Worm (Caenorhabditis elegans) whole organism, L4 larva: Measurements from ENCODE around the gene Y7A5A.20.

Source experiments
- F26F4.8 ChIP-seq: fragments of 200-800 bp; sonication (Bioruptor generic); conservative IDR thresholded peaks from 2 replicates; pipeline ENCODE4 v1.3.6; 2022; ENCODE audit warnings: missing genetic modification characterization, missing compliant biosample characterization
- F44E2.7 ChIP-seq: fragments of 200-800 bp; sonication (Bioruptor generic); IDR thresholded peaks from 2 replicates; pipeline ENCODE4 v2.1.2; 2022; ENCODE audit warnings: missing genetic modification characterization, missing compliant biosample characterization
- R02D3.7 ChIP-seq: fragments of 150-350 bp; sonication (generic microtip); optimal IDR thresholded peaks from 3 replicates; lab custom pipeline; 2014; ENCODE audit warnings: missing biosample characterization, missing genetic modification characterization
- Y48G9A.11 ChIP-seq: fragments of 200-800 bp; sonication (Bioruptor generic); IDR thresholded peaks from 2 replicates; pipeline ENCODE4 v1.3.6; 2022; ENCODE audit warnings: missing genetic modification reagents, missing genetic modification characterization, missing compliant biosample characterization
- ZK337.2 ChIP-seq: fragments of 200-800 bp; sonication (Bioruptor generic); IDR thresholded peaks from 2 replicates; pipeline ENCODE4 v1.3.6; 2022; ENCODE audit warnings: missing genetic modification reagents, missing genetic modification characterization, missing compliant biosample characterization
- ceh-20 ChIP-seq: fragments of 200-800 bp; sonication (Bioruptor generic); IDR thresholded peaks from 2 replicates; pipeline ENCODE4 v1.3.6; 2022; ENCODE audit warnings: missing genetic modification reagents, missing genetic modification characterization, missing compliant biosample characterization
- ceh-32 ChIP-seq: sonication (generic microtip); optimal IDR thresholded peaks from 2 replicates; lab custom pipeline; 2016; ENCODE audit warnings: mild to moderate bottlenecking, missing genetic modification characterization, missing compliant biosample characterization; ENCODE audit not compliant: poor library complexity
- ceh-44 ChIP-seq: fragments of 200-800 bp; sonication (Bioruptor generic); IDR thresholded peaks from 2 replicates; pipeline ENCODE4 v1.3.6; 2022; ENCODE audit warnings: missing genetic modification reagents, missing genetic modification characterization, missing compliant biosample characterization
- ceh-82 ChIP-seq: sonication (generic microtip); optimal IDR thresholded peaks from 2 replicates; lab custom pipeline; 2017; ENCODE audit warnings: missing biosample characterization, missing genetic modification characterization
- ctbp-1 ChIP-seq: fragments of 200-800 bp; sonication (Bioruptor generic); IDR thresholded peaks from 2 replicates; pipeline ENCODE4 v1.3.6; 2022; ENCODE audit warnings: missing genetic modification reagents, missing genetic modification characterization, missing compliant biosample characterization
- daf-16 ChIP-seq, 3 experiments: sonication (generic microtip); optimal IDR thresholded peaks; 2 replicates each; lab custom pipeline; 2016 to 2017; ENCODE audit warnings: missing genetic modification characterization in 3 of 3, missing genetic modification reagents in 3 of 3, mild to moderate bottlenecking in 2 of 3, missing compliant biosample characterization in 2 of 3, missing biosample characterization in 1 of 3, moderate library complexity in 1 of 3
- daf-8 ChIP-seq: fragments of 200-800 bp; sonication (Bioruptor generic); IDR thresholded peaks from 2 replicates; pipeline ENCODE4 v1.3.6; 2022; ENCODE audit warnings: missing genetic modification characterization, missing compliant biosample characterization
- dmd-8 ChIP-seq: fragments of 200-800 bp; sonication (Bioruptor generic); IDR thresholded peaks from 2 replicates; pipeline ENCODE4 v1.3.6; 2022; ENCODE audit warnings: missing genetic modification characterization, missing compliant biosample characterization
- dmd-9 ChIP-seq: fragments of 200-800 bp; sonication (Bioruptor generic); IDR thresholded peaks from 2 replicates; pipeline ENCODE4 v1.3.6; 2022; ENCODE audit warnings: missing genetic modification reagents, missing genetic modification characterization, missing compliant biosample characterization
- dpl-1 ChIP-seq: fragments of 150-350 bp; optimal IDR thresholded peaks from 2 replicates; lab custom pipeline; 2014; ENCODE audit warnings: missing biosample characterization, missing genetic modification reagents, missing genetic modification characterization
- dve-1 ChIP-seq: sonication (generic microtip); optimal IDR thresholded peaks from 2 replicates; lab custom pipeline; 2017; ENCODE audit warnings: antibody characterized with exemption, mild to moderate bottlenecking, missing genetic modification characterization, missing compliant biosample characterization; ENCODE audit not compliant: insufficient read depth
- egl-27 ChIP-seq: sonication (generic microtip); optimal IDR thresholded peaks from 3 replicates; lab custom pipeline; 2017; ENCODE audit warnings: missing biosample characterization, missing genetic modification reagents, missing genetic modification characterization
- hlh-30 ChIP-seq: sonication (generic microtip); optimal IDR thresholded peaks from 2 replicates; lab custom pipeline; 2017; ENCODE audit warnings: antibody characterized with exemption, mild to moderate bottlenecking, missing genetic modification characterization, missing compliant biosample characterization; ENCODE audit not compliant: insufficient read depth
- lim-7 ChIP-seq: fragments of 200-800 bp; sonication (Bioruptor generic); IDR thresholded peaks from 2 replicates; pipeline ENCODE4 v1.3.6; 2022; ENCODE audit warnings: missing genetic modification characterization, missing compliant biosample characterization
- lin-13 ChIP-seq: fragments of 150-350 bp; optimal IDR thresholded peaks from 2 replicates; lab custom pipeline; 2014; ENCODE audit warnings: missing biosample characterization, missing genetic modification reagents, missing genetic modification characterization
- lin-15B ChIP-seq: fragments of 150-350 bp; sonication (generic microtip); optimal IDR thresholded peaks from 3 replicates; lab custom pipeline; 2014; ENCODE audit warnings: missing biosample characterization, missing genetic modification characterization
- lin-29 ChIP-seq: fragments of 200-800 bp; sonication (Bioruptor generic); IDR thresholded peaks from 2 replicates; pipeline ENCODE4 v1.3.6; 2022; ENCODE audit warnings: missing genetic modification reagents, missing genetic modification characterization, missing compliant biosample characterization
- lin-38 ChIP-seq: fragments of 200-800 bp; sonication (Bioruptor generic); IDR thresholded peaks from 2 replicates; pipeline ENCODE4 v1.3.6; 2022; ENCODE audit warnings: missing genetic modification reagents, missing genetic modification characterization, missing compliant biosample characterization
- lsy-2 ChIP-seq, 2 experiments: fragments of 150-350 bp in 1 of 2; sonication (generic microtip) in 1 of 2; optimal IDR thresholded peaks; 2 replicates each; lab custom pipeline; 2014 to 2017; ENCODE audit warnings: missing biosample characterization in 2 of 2, missing genetic modification characterization in 2 of 2
- mdl-1 ChIP-seq, 2 experiments: fragments of 150-350 bp in 1 of 2; sonication (generic microtip) in 1 of 2; optimal IDR thresholded peaks; 2 replicates each; lab custom pipeline; 2014 to 2017; ENCODE audit warnings: missing biosample characterization in 2 of 2, missing genetic modification characterization in 2 of 2
- mep-1 ChIP-seq: fragments of 150-350 bp; sonication (generic microtip); optimal IDR thresholded peaks from 3 replicates; lab custom pipeline; 2014; ENCODE audit warnings: missing biosample characterization, missing genetic modification characterization
- mxl-3 ChIP-seq: fragments of 200-800 bp; sonication (Bioruptor generic); optimal IDR thresholded peaks from 2 replicates; lab custom pipeline; 2018; ENCODE audit warnings: mild to moderate bottlenecking, missing genetic modification characterization, missing compliant biosample characterization
- nhr-102 ChIP-seq: sonication (generic microtip); optimal IDR thresholded peaks from 2 replicates; lab custom pipeline; 2016; ENCODE audit warnings: mild to moderate bottlenecking, missing genetic modification characterization, moderate library complexity, missing compliant biosample characterization
- nhr-11 ChIP-seq: fragments of 150-350 bp; optimal IDR thresholded peaks from 2 replicates; lab custom pipeline; 2014; ENCODE audit warnings: missing biosample characterization, missing genetic modification characterization
- nhr-237 ChIP-seq: sonication (generic microtip); optimal IDR thresholded peaks from 2 replicates; lab custom pipeline; 2017; ENCODE audit warnings: missing biosample characterization, missing genetic modification characterization
- nhr-28 ChIP-seq: fragments of 150-350 bp; optimal IDR thresholded peaks from 2 replicates; lab custom pipeline; 2014; ENCODE audit warnings: missing biosample characterization, missing genetic modification characterization
- nhr-42 ChIP-seq: fragments of 200-800 bp; sonication (Bioruptor generic); IDR thresholded peaks from 2 replicates; pipeline ENCODE4 v1.3.6; 2022; ENCODE audit warnings: missing genetic modification characterization, missing compliant biosample characterization
- nhr-48 ChIP-seq: sonication (generic microtip); optimal IDR thresholded peaks from 2 replicates; lab custom pipeline; 2016; ENCODE audit warnings: mild to moderate bottlenecking, missing genetic modification characterization, missing compliant biosample characterization
- nhr-6 ChIP-seq: fragments of 150-350 bp; optimal IDR thresholded peaks from 2 replicates; lab custom pipeline; 2014; ENCODE audit warnings: missing biosample characterization, missing genetic modification characterization
- nhr-76 ChIP-seq: fragments of 150-350 bp; optimal IDR thresholded peaks from 2 replicates; lab custom pipeline; 2014; ENCODE audit warnings: missing biosample characterization, missing genetic modification characterization
- pha-4 ChIP-seq, 2 experiments: fragments of 150-350 bp in 1 of 2; fragments of 200-800 bp in 1 of 2; sonication (Bioruptor generic) in 1 of 2; IDR thresholded peaks in 1 of 2; optimal IDR thresholded peaks in 1 of 2; 2 replicates each; pipeline versions ENCODE4 v1.3.6 to Lab custom; 2014 to 2022; ENCODE audit warnings: missing genetic modification characterization in 2 of 2, missing genetic modification reagents in 2 of 2, missing biosample characterization in 1 of 2, missing compliant biosample characterization in 1 of 2
- pqm-1 ChIP-seq: sonication (generic microtip); optimal IDR thresholded peaks from 2 replicates; lab custom pipeline; 2017; ENCODE audit warnings: missing biosample characterization, missing genetic modification characterization
- rbr-2 ChIP-seq: sonication (generic microtip); optimal IDR thresholded peaks from 2 replicates; lab custom pipeline; 2016; ENCODE audit warnings: missing genotype, missing genetic modification characterization, missing compliant biosample characterization
- saeg-2 ChIP-seq: fragments of 200-800 bp; sonication (Bioruptor generic); IDR thresholded peaks from 2 replicates; pipeline ENCODE4 v1.3.6; 2022; ENCODE audit warnings: missing genetic modification reagents, missing genetic modification characterization, missing compliant biosample characterization
- sdz-12 ChIP-seq: fragments of 200-800 bp; sonication (Bioruptor generic); optimal IDR thresholded peaks from 2 replicates; lab custom pipeline; 2018; ENCODE audit warnings: mild to moderate bottlenecking, missing genetic modification characterization, missing compliant biosample characterization
- set-16 ChIP-seq: fragments of 200-800 bp; sonication (Bioruptor generic); IDR thresholded peaks from 2 replicates; pipeline ENCODE4 v1.3.6; 2022; ENCODE audit warnings: missing genetic modification reagents, missing genetic modification characterization, missing compliant biosample characterization
- skn-1 ChIP-seq: fragments of 150-350 bp; optimal IDR thresholded peaks from 2 replicates; lab custom pipeline; 2014; ENCODE audit warnings: missing biosample characterization, missing genetic modification characterization
- snpc-4 ChIP-seq: fragments of 150-350 bp; optimal IDR thresholded peaks from 2 replicates; lab custom pipeline; 2014; ENCODE audit warnings: missing biosample characterization, missing genetic modification characterization
- spr-3 ChIP-seq: fragments of 200-800 bp; sonication (Bioruptor generic); optimal IDR thresholded peaks from 2 replicates; lab custom pipeline; 2018; ENCODE audit warnings: mild to moderate bottlenecking, missing genetic modification characterization, missing compliant biosample characterization
- tag-97 ChIP-seq: fragments of 200-800 bp; sonication (Bioruptor generic); IDR thresholded peaks from 2 replicates; pipeline ENCODE4 v1.3.6; 2022; ENCODE audit warnings: missing genetic modification characterization, missing compliant biosample characterization
- tra-1 ChIP-seq: fragments of 200-800 bp; sonication (Bioruptor generic); IDR thresholded peaks from 2 replicates; pipeline ENCODE4 v1.3.6; 2022; ENCODE audit warnings: missing genetic modification reagents, missing genetic modification characterization, missing compliant biosample characterization
- vab-7 ChIP-seq: fragments of 200-800 bp; sonication (Bioruptor generic); IDR thresholded peaks from 2 replicates; pipeline ENCODE4 v1.3.6; 2022; ENCODE audit warnings: missing genetic modification reagents, missing genetic modification characterization, missing compliant biosample characterization
- zag-1 ChIP-seq: fragments of 150-350 bp; optimal IDR thresholded peaks from 2 replicates; lab custom pipeline; 2014; ENCODE audit warnings: missing biosample characterization, missing genetic modification characterization
- zip-2 ChIP-seq: fragments of 150-350 bp; optimal IDR thresholded peaks from 2 replicates; lab custom pipeline; 2014; ENCODE audit warnings: missing biosample characterization, missing genetic modification characterization
- ztf-7 ChIP-seq: fragments of 150-350 bp; optimal IDR thresholded peaks from 2 replicates; lab custom pipeline; 2014; ENCODE audit warnings: missing biosample characterization, missing genetic modification characterization

Gene Y7A5A.20

ce11 chrX:15865868-15866555 is 37.9 kb downstream of the Y7A5A.20 start, which contains the start of the genes csb-1 and F53H4.4:
Gene csb-1 (minus strand): TSS chrX:15865918.
Gene F53H4.4 (plus strand): TSS chrX:15866387.
- no peak for TF ChIP-seq skn-1 (tag; lab: Kevin White, UChicago)
- no peak for TF ChIP-seq zip-2 (tag; lab: Kevin White, UChicago)
- TF ChIP-seq nhr-102 (tag; lab: Kevin White, UChicago), result peak; percentile 37
- no peak for TF ChIP-seq sdz-12 (GFP tag; lab: Kevin White, UChicago)
- peak; percentile 98 for TF ChIP-seq hlh-30 (tag; lab: Kevin White, UChicago)
- TF ChIP-seq daf-16 (GFP tag; optimal IDR thresholded peaks at IDR 0.05; lab: Kevin White, UChicago), result no peak
- TF ChIP-seq daf-16 (tag; optimal IDR thresholded peaks at IDR 0.05; lab: Kevin White, UChicago), result no peak
- TF ChIP-seq R02D3.7 (tag; lab: Kevin White, UChicago), result no peak
- no peak for TF ChIP-seq nhr-237 (tag; lab: Kevin White, UChicago)
- no peak for TF ChIP-seq tra-1 (GFP tag; lab: Robert Waterston, UW)
- peak; percentile 50 for TF ChIP-seq pqm-1 (tag; lab: Kevin White, UChicago)
- TF ChIP-seq pha-4 (GFP tag; IDR thresholded peaks at IDR 0.05; lab: Robert Waterston, UW), result no peak
- TF ChIP-seq pha-4 (tag; optimal IDR thresholded peaks at IDR 0.05; lab: Kevin White, UChicago), result peak; percentile 48
- TF ChIP-seq ceh-44 (GFP tag; lab: Robert Waterston, UW), result no peak
- no peak for TF ChIP-seq ceh-32 (tag; lab: Kevin White, UChicago)
- TF ChIP-seq zag-1, result no peak
- TF ChIP-seq lin-38 (GFP tag; lab: Robert Waterston, UW), result peak; percentile 96
- TF ChIP-seq nhr-28 (tag; lab: Kevin White, UChicago), result peak; percentile 71
- TF ChIP-seq nhr-6, result peak; percentile 59
- TF ChIP-seq ctbp-1, result no peak
- TF ChIP-seq ceh-20 (GFP tag; lab: Robert Waterston, UW), result peak; percentile 31; the same call in 1 of the 2 replicates
- peak; percentile 10 for TF ChIP-seq nhr-48
- TF ChIP-seq lim-7, result no peak
- TF ChIP-seq egl-27, result no peak
- no peak for TF ChIP-seq set-16 (GFP tag; lab: Robert Waterston, UW)
- TF ChIP-seq saeg-2, result no peak
- TF ChIP-seq dmd-9, result 0 out of 2 replicates have a peak, but pooled peaks have one; percentile 28
- TF ChIP-seq lin-13 (GFP tag; lab: Kevin White, UChicago), result peak; percentile 65
- TF ChIP-seq mep-1 (tag; lab: Kevin White, UChicago), result peak; percentile 91
- TF ChIP-seq F26F4.8 (GFP tag; lab: Robert Waterston, UW), result no peak
- TF ChIP-seq lin-15B (tag; lab: Kevin White, UChicago), result no peak
- no peak for TF ChIP-seq ceh-82 (tag; lab: Kevin White, UChicago)
- TF ChIP-seq rbr-2 (tag; lab: Kevin White, UChicago), result peak; percentile 57
- no peak for TF ChIP-seq ztf-7 (tag; lab: Kevin White, UChicago)
- TF ChIP-seq ZK337.2 (GFP tag; lab: Robert Waterston, UW), result no peak
- TF ChIP-seq dve-1, result peak; percentile 87
- peak; percentile 85 to 99 for TF ChIP-seq mdl-1 (tag; optimal IDR thresholded peaks at IDR 0.05; lab: Kevin White, UChicago)
- peak; percentile 15; the same call in 1 of the 2 replicates for TF ChIP-seq vab-7 (GFP tag; lab: Robert Waterston, UW)
- peak in 1 of 2 experiments; percentile 91 for TF ChIP-seq lsy-2 (tag; optimal IDR thresholded peaks at IDR 0.05; lab: Kevin White, UChicago)
- TF ChIP-seq dpl-1 (GFP tag; lab: Kevin White, UChicago), result peak; percentile 71
- peak; percentile 96 for TF ChIP-seq mxl-3 (GFP tag; lab: Kevin White, UChicago)
- TF ChIP-seq lin-29 (GFP tag; lab: Robert Waterston, UW), result no peak
- TF ChIP-seq nhr-76 (tag; lab: Kevin White, UChicago), result no peak
- no peak for TF ChIP-seq dmd-8 (GFP tag; lab: Robert Waterston, UW)
- TF ChIP-seq tag-97 (GFP tag; lab: Robert Waterston, UW), result no peak
- no peak for TF ChIP-seq daf-8 (GFP tag; lab: Robert Waterston, UW)
- no peak for TF ChIP-seq spr-3 (GFP tag; lab: Kevin White, UChicago)
- peak; percentile 37 for TF ChIP-seq snpc-4 (tag; lab: Kevin White, UChicago)
- no peak for TF ChIP-seq nhr-42
- no peak for TF ChIP-seq Y48G9A.11 (GFP tag; lab: Robert Waterston, UW)
- TF ChIP-seq nhr-11 (tag; lab: Kevin White, UChicago), result no peak
- TF ChIP-seq F44E2.7 (GFP tag; lab: Robert Waterston, UW), result no peak
